Fruit fly (Drosophila melanogaster): ENCODE data around the gene RpL13A.

RpL13A gene

dm6 chr3R:5613114-5613443, 11.2 kb upstream of the RpL13A start, which contains the start of gene Atu (continued):
- TF ChIP-seq amos (GFP tag; IDR thresholded peaks at IDR 0.05; ENCODE audit: partially characterized antibody), result peak; percentile 87
- no peak for TF ChIP-seq gce (GFP tag; IDR thresholded peaks at IDR 0.05)
- TF ChIP-seq h (optimal IDR thresholded peaks at IDR 0.05), result no peak
- no peak for TF ChIP-seq Jarid2 (GFP tag; optimal IDR thresholded peaks at IDR 0.05)
- no peak for TF ChIP-seq CG3065 (GFP tag; optimal IDR thresholded peaks at IDR 0.05)
- TF ChIP-seq CG31441 (GFP tag; IDR thresholded peaks at IDR 0.05), result peak; percentile 43; the same call in 1 of the 2 replicates
- TF ChIP-seq PHDP (tag; optimal IDR thresholded peaks at IDR 0.05), result no peak
- TF ChIP-seq grau (tag; optimal IDR thresholded peaks at IDR 0.05), result peak; percentile 54
- no peak for TF ChIP-seq CG30431 (GFP tag; optimal IDR thresholded peaks at IDR 0.05)
- no peak for TF ChIP-seq CG8290 (GFP tag; optimal IDR thresholded peaks at IDR 0.05)
- TF ChIP-seq CG8290 (tag; optimal IDR thresholded peaks at IDR 0.05), result peak in 1 of 2 experiments; percentile 57
- no peak for TF ChIP-seq wek (GFP tag; optimal IDR thresholded peaks at IDR 0.05)
- TF ChIP-seq CG9876 (GFP tag; optimal IDR thresholded peaks at IDR 0.05), result no peak
- TF ChIP-seq nerfin-2 (GFP tag; IDR thresholded peaks at IDR 0.05; ENCODE audit: partially characterized antibody), result peak; percentile 85
- peak; percentile 12 for TF ChIP-seq tx (GFP tag; optimal IDR thresholded peaks at IDR 0.05)
- no peak for TF ChIP-seq CG2202 (tag; optimal IDR thresholded peaks at IDR 0.05)
- TF ChIP-seq sisA (GFP tag; IDR thresholded peaks at IDR 0.05), result no peak
- peak; percentile 94 for TF ChIP-seq unc-4 (GFP tag; IDR thresholded peaks at IDR 0.05; ENCODE audit: partially characterized antibody)
- TF ChIP-seq CG8359 (GFP tag; optimal IDR thresholded peaks at IDR 0.05; ENCODE audit: borderline replicate concordance), result no peak
- TF ChIP-seq Ptx1 (GFP tag; IDR thresholded peaks at IDR 0.05), result no peak
- TF ChIP-seq Opbp (GFP tag; IDR thresholded peaks at IDR 0.05; ENCODE audit: partially characterized antibody), result peak; percentile 91
- TF ChIP-seq sc (optimal IDR thresholded peaks at IDR 0.05), result no peak
- TF ChIP-seq sc (GFP tag; optimal IDR thresholded peaks at IDR 0.05), result no peak
- TF ChIP-seq z (GFP tag; IDR thresholded peaks at IDR 0.05), result no peak
- TF ChIP-seq bab2 (GFP tag; optimal IDR thresholded peaks at IDR 0.05), result no peak
- peak; percentile 63 for TF ChIP-seq sd (tag; optimal IDR thresholded peaks at IDR 0.05)
- TF ChIP-seq Vsx1 (GFP tag; optimal IDR thresholded peaks at IDR 0.05), result no peak
- no peak for TF ChIP-seq CG1233 (GFP tag; optimal IDR thresholded peaks at IDR 0.05)
- TF ChIP-seq HLH54F (GFP tag; optimal IDR thresholded peaks at IDR 0.05), result peak; percentile 39
- TF ChIP-seq CG13775 (GFP tag; optimal IDR thresholded peaks at IDR 0.05), result peak; percentile 35
- no peak for TF ChIP-seq CG10462 (GFP tag; optimal IDR thresholded peaks at IDR 0.05)
- TF ChIP-seq da (GFP tag; optimal IDR thresholded peaks at IDR 0.05), result no peak
- TF ChIP-seq Nf-YC (tag; optimal IDR thresholded peaks at IDR 0.05), result peak; percentile 52
- peak; percentile 46 for TF ChIP-seq Hmr (GFP tag; optimal IDR thresholded peaks at IDR 0.05)
- no peak for TF ChIP-seq tup (GFP tag; optimal IDR thresholded peaks at IDR 0.05)
- peak; percentile 53 for TF ChIP-seq CoRest (tag; optimal IDR thresholded peaks at IDR 0.05)
- no peak for TF ChIP-seq CG11504 (tag; optimal IDR thresholded peaks at IDR 0.05)
- TF ChIP-seq repo (GFP tag; optimal IDR thresholded peaks at IDR 0.05), result no peak
- TF ChIP-seq CG12155 (GFP tag; optimal IDR thresholded peaks at IDR 0.05), result peak; percentile 72
- TF ChIP-seq dmrt99B (tag; optimal IDR thresholded peaks at IDR 0.05), result no peak
- peak; percentile 31; the same call in 1 of the 2 replicates for TF ChIP-seq E2f2 (GFP tag; IDR thresholded peaks at IDR 0.05)
- TF ChIP-seq CG17612 (GFP tag; IDR thresholded peaks at IDR 0.05), result no peak
- no peak for TF ChIP-seq CG5953 (GFP tag; IDR thresholded peaks at IDR 0.05)
- TF ChIP-seq CG18599 (GFP tag; optimal IDR thresholded peaks at IDR 0.05), result no peak
- no peak for TF ChIP-seq CG6175 (GFP tag; IDR thresholded peaks at IDR 0.05)
- TF ChIP-seq CG3847 (GFP tag; IDR thresholded peaks at IDR 0.05), result peak; percentile 62
- TF ChIP-seq CG14441 (GFP tag; IDR thresholded peaks at IDR 0.05), result no peak
- TF ChIP-seq slp2 (GFP tag; optimal IDR thresholded peaks at IDR 0.05), result no peak
- TF ChIP-seq MBD-R2 (GFP tag; IDR thresholded peaks at IDR 0.05), result peak; percentile 76
- TF ChIP-seq dati (GFP tag; IDR thresholded peaks at IDR 0.05), result no peak
- TF ChIP-seq CG16813 (GFP tag; IDR thresholded peaks at IDR 0.05; ENCODE audit: partially characterized antibody), result peak; percentile 93
- no peak for TF ChIP-seq CG10959 (GFP tag; IDR thresholded peaks at IDR 0.05)
- no peak for TF ChIP-seq CG8388 (GFP tag; optimal IDR thresholded peaks at IDR 0.05)

Measured in whole organism, embryonic.